Worm (Caenorhabditis elegans): ENCODE results near the gene C17F4.8.
"Not testable (repeated sequence)": the region's sequence is repeated elsewhere in the genome, so short reads cannot be mapped to it uniquely, and the experiment has no call there.

Gene C17F4.8

ce11 chrII:3230422-3230821 is 4.2 kb downstream of the C17F4.8 start, which contains the start of gene srh-297:
TSS of gene srh-297 (minus strand) at chrII:3230522.
- TF ChIP-seq aly-1 (tag; optimal IDR thresholded peaks at IDR 0.05) (no peak), pes-1 (GFP tag; IDR thresholded peaks at IDR 0.05) (no peak), F13C5.2 (tag; optimal IDR thresholded peaks at IDR 0.05) (no peak), hmbx-1 (tag; optimal IDR thresholded peaks at IDR 0.05) (no peak), ama-1 (optimal IDR thresholded peaks at IDR 0.05) (no peak), tra-4 (tag; optimal IDR thresholded peaks at IDR 0.05) (no peak), B0310.2 (tag; optimal IDR thresholded peaks at IDR 0.05) (no peak), flt-1 (GFP tag; IDR thresholded peaks at IDR 0.05) (no peak), tbx-11 (GFP tag; IDR thresholded peaks at IDR 0.05) (no peak), scrt-1 (GFP tag; IDR thresholded peaks at IDR 0.05) (no peak), ceh-36 (tag; optimal IDR thresholded peaks at IDR 0.05) (no peak), ets-7 (tag; optimal IDR thresholded peaks at IDR 0.05) (no peak), tbx-37 (GFP tag; conservative IDR thresholded peaks at IDR 0.05) (no peak), hnd-1 (tag; optimal IDR thresholded peaks at IDR 0.05) (no peak), hmg-4 (GFP tag; optimal IDR thresholded peaks at IDR 0.05) (no peak)

- TF ChIP-seq pes-1 (GFP tag; IDR thresholded peaks at IDR 0.05) (no peak), F13C5.2 (tag; optimal IDR thresholded peaks at IDR 0.05) (no peak), sea-1 (GFP tag; conservative IDR thresholded peaks at IDR 0.05) (no peak), hmbx-1 (tag; optimal IDR thresholded peaks at IDR 0.05) (no peak), flt-1 (GFP tag; IDR thresholded peaks at IDR 0.05) (no peak), ama-1 (optimal IDR thresholded peaks at IDR 0.05) (no peak), tbx-37 (GFP tag; conservative IDR thresholded peaks at IDR 0.05) (no peak), ets-7 (tag; optimal IDR thresholded peaks at IDR 0.05) (no peak), ceh-36 (tag; optimal IDR thresholded peaks at IDR 0.05) (no peak), hnd-1 (tag; optimal IDR thresholded peaks at IDR 0.05) (no peak), tbx-11 (GFP tag; IDR thresholded peaks at IDR 0.05) (no peak)
These were observed 8.8 kb downstream of the C17F4.8 start, which contains the start of gene ZC239.17 for ce11 chrII:3225780-3226179. TSS of gene ZC239.17 (minus strand) at chrII:3225880.

ce11 chrII:3225200-3225599 is 9.4 kb downstream of the C17F4.8 start, which contains the start of gene ZC239.16:
TSS of gene ZC239.16 (minus strand) at chrII:3225319.
- TF ChIP-seq hmg-4 (GFP tag; optimal IDR thresholded peaks at IDR 0.05), result no peak
- no peak for TF ChIP-seq scrt-1 (GFP tag; IDR thresholded peaks at IDR 0.05)
- no peak for TF ChIP-seq B0310.2 (tag; optimal IDR thresholded peaks at IDR 0.05)
- TF ChIP-seq hmbx-1 (tag; optimal IDR thresholded peaks at IDR 0.05), result no peak
- no peak for TF ChIP-seq tbx-11 (GFP tag; IDR thresholded peaks at IDR 0.05)
- no peak for TF ChIP-seq tbx-37 (GFP tag; conservative IDR thresholded peaks at IDR 0.05)

- TF ChIP-seq ceh-36 (tag; optimal IDR thresholded peaks at IDR 0.05), result no peak
- TF ChIP-seq hmbx-1 (tag; optimal IDR thresholded peaks at IDR 0.05), result no peak
- no peak for TF ChIP-seq F13C5.2 (tag; optimal IDR thresholded peaks at IDR 0.05)
- TF ChIP-seq B0310.2 (tag; optimal IDR thresholded peaks at IDR 0.05), result no peak
These were observed 10.0 kb downstream of the C17F4.8 start, which contains the start of gene ZC239.15 for ce11 chrII:3224631-3225030. TSS of gene ZC239.15 (minus strand) at chrII:3224731.

ce11 chrII:3222686-3223085 is 11.9 kb downstream of the C17F4.8 start, which contains the start of gene ZC239.13:
TSS of gene ZC239.13 (minus strand) at chrII:3222839.
- TF ChIP-seq ceh-36 (tag; optimal IDR thresholded peaks at IDR 0.05) (no peak), hnd-1 (tag; optimal IDR thresholded peaks at IDR 0.05) (no peak), ceh-13 (GFP tag; optimal IDR thresholded peaks at IDR 0.05) (no peak), ets-7 (tag; optimal IDR thresholded peaks at IDR 0.05) (no peak), tbx-11 (GFP tag; IDR thresholded peaks at IDR 0.05) (no peak), B0310.2 (tag; optimal IDR thresholded peaks at IDR 0.05) (no peak), aly-1 (tag; optimal IDR thresholded peaks at IDR 0.05) (no peak), F13C5.2 (tag; optimal IDR thresholded peaks at IDR 0.05) (no peak), tra-4 (tag; optimal IDR thresholded peaks at IDR 0.05) (no peak), pes-1 (GFP tag; IDR thresholded peaks at IDR 0.05) (no peak), ama-1 (optimal IDR thresholded peaks at IDR 0.05) (no peak), hmbx-1 (tag; optimal IDR thresholded peaks at IDR 0.05) (no peak), hmg-4 (GFP tag; optimal IDR thresholded peaks at IDR 0.05) (no peak), flt-1 (GFP tag; IDR thresholded peaks at IDR 0.05) (no peak), tbx-37 (GFP tag; conservative IDR thresholded peaks at IDR 0.05) (no peak), scrt-1 (GFP tag; IDR thresholded peaks at IDR 0.05) (no peak), sea-1 (GFP tag; conservative IDR thresholded peaks at IDR 0.05) (no peak)

- no peak for TF ChIP-seq flt-1 (GFP tag; IDR thresholded peaks at IDR 0.05)
- TF ChIP-seq tbx-11 (GFP tag; IDR thresholded peaks at IDR 0.05), result no peak
- TF ChIP-seq hnd-1 (tag; optimal IDR thresholded peaks at IDR 0.05), result no peak
- TF ChIP-seq ets-7 (tag; optimal IDR thresholded peaks at IDR 0.05), result no peak
- TF ChIP-seq hmg-4 (GFP tag; optimal IDR thresholded peaks at IDR 0.05), result no peak
- no peak for TF ChIP-seq tbx-37 (GFP tag; conservative IDR thresholded peaks at IDR 0.05)
- TF ChIP-seq ama-1 (optimal IDR thresholded peaks at IDR 0.05), result no peak
- TF ChIP-seq ceh-36 (tag; optimal IDR thresholded peaks at IDR 0.05), result no peak
- no peak for TF ChIP-seq hmbx-1 (tag; optimal IDR thresholded peaks at IDR 0.05)
- TF ChIP-seq scrt-1 (GFP tag; IDR thresholded peaks at IDR 0.05), result no peak
- TF ChIP-seq B0310.2 (tag; optimal IDR thresholded peaks at IDR 0.05), result no peak
- TF ChIP-seq tra-4 (tag; optimal IDR thresholded peaks at IDR 0.05), result no peak
- no peak for TF ChIP-seq ceh-13 (GFP tag; optimal IDR thresholded peaks at IDR 0.05)
- TF ChIP-seq F13C5.2 (tag; optimal IDR thresholded peaks at IDR 0.05), result no peak
- TF ChIP-seq sea-1 (GFP tag; conservative IDR thresholded peaks at IDR 0.05), result no peak
- TF ChIP-seq aly-1 (tag; optimal IDR thresholded peaks at IDR 0.05), result no peak
- TF ChIP-seq pes-1 (GFP tag; IDR thresholded peaks at IDR 0.05), result no peak
These were observed 12.9 kb downstream of the C17F4.8 start, which contains the start of gene ZC239.14 for ce11 chrII:3221730-3222129. TSS of gene ZC239.14 (minus strand) at chrII:3222034.

ce11 chrII:3220723-3221122 is 13.9 kb downstream of the C17F4.8 start, which contains the start of gene ZC239.22:
TSS of gene ZC239.22 (minus strand) at chrII:3220823.
- TF ChIP-seq F13C5.2 (tag; optimal IDR thresholded peaks at IDR 0.05) (no peak), scrt-1 (GFP tag; IDR thresholded peaks at IDR 0.05) (no peak), hnd-1 (tag; optimal IDR thresholded peaks at IDR 0.05) (no peak), tbx-11 (GFP tag; IDR thresholded peaks at IDR 0.05) (no peak), ceh-13 (GFP tag; optimal IDR thresholded peaks at IDR 0.05) (no peak), pes-1 (GFP tag; IDR thresholded peaks at IDR 0.05) (no peak)

- TF ChIP-seq tbx-37 (GFP tag; conservative IDR thresholded peaks at IDR 0.05); F13C5.2 (tag; optimal IDR thresholded peaks at IDR 0.05); B0310.2 (tag; optimal IDR thresholded peaks at IDR 0.05): not testable (repeated sequence)
These were observed 18.9 kb downstream of the C17F4.8 start, which contains the start of gene ZC239.3 for ce11 chrII:3215762-3216161. TSS of gene ZC239.3 (plus strand) at chrII:3216062.

Measured in whole organism, early embryonic.